Fruit fly (Drosophila melanogaster) whole organism: ENCODE measurements around the gene CG18731.

Experiments used
- Dll ChIP-seq: fragments of >200 bp; optimal IDR thresholded peaks from 2 replicates; lab custom pipeline; 2017
- EcR ChIP-seq, 2 experiments: fragments of >200 bp; optimal IDR thresholded peaks; 2 replicates each; lab custom pipeline; 2017; ENCODE audit warnings: missing biosample characterization in 2 of 2, missing genetic modification characterization in 2 of 2, missing genetic modification reagents in 2 of 2
- psq ChIP-seq: fragments of >200 bp; optimal IDR thresholded peaks from 2 replicates; lab custom pipeline; 2017
- usp ChIP-seq: fragments of >200 bp; optimal IDR thresholded peaks from 2 replicates; lab custom pipeline; 2017; ENCODE audit warnings: missing biosample characterization, missing genetic modification characterization, mixed read lengths

DNA sequence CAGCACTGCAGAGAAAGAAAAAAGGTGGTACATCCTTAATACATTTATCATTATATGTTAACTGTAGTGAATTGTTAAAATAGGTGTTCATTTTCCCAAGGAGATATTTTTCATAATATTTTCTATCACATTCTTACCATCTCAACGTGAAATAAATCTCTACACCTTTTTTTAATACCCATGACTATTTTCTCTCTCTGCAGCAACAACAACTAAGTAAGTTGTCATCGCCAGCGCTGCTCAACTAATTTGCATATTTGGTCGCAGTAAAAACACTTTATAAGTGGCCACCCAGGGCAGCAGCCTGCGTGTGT, 34.3 kb upstream of the CG18731 start:
- TF ChIP-seq usp: no peak
- no peak for TF ChIP-seq EcR (GFP tag; optimal IDR thresholded peaks at IDR 0.05; lab: Kevin White, UChicago)
- TF ChIP-seq psq (lab: Kevin White, UChicago): no peak
- no peak for TF ChIP-seq Dll (lab: Kevin White, UChicago)
